Fruit fly (Drosophila melanogaster): ENCODE data around the gene CG11854.

Gene CG11854

DNA sequence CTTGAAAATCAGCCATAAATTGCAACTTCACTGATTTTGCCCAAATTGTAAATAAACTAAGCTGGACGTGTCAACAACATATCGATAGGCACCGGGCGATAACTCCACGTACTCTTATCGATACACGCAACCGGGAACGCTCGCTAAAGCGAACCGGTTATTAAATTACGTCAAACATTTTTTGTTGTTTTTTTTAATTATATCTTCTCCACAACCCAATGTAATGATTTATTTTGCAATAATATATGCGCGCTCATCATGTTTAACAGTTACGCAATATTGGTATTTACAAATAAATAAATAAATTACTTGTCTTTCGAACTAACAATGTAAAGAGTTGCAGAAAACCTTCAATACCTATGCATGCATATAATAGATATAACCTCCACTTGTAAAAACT, 26.7 kb upstream of the CG11854 start, which contains the start of gene Saysd1 (continued):
- TF ChIP-seq NfI (GFP tag; optimal IDR thresholded peaks at IDR 0.05) (no peak), eve (GFP tag; optimal IDR thresholded peaks at IDR 0.05) (no peak), Elba2 (GFP tag; optimal IDR thresholded peaks at IDR 0.05) (no peak), CG10366 (GFP tag; IDR thresholded peaks at IDR 0.05) (no peak), fu2 (GFP tag; optimal IDR thresholded peaks at IDR 0.05) (no peak), scrt (GFP tag; optimal IDR thresholded peaks at IDR 0.05) (no peak), Myb (GFP tag; optimal IDR thresholded peaks at IDR 0.05) (peak; percentile 51), gsb-n (tag; optimal IDR thresholded peaks at IDR 0.05) (no peak), jumu (GFP tag; optimal IDR thresholded peaks at IDR 0.05) (peak; percentile 16), yki (optimal IDR thresholded peaks at IDR 0.05) (no peak), amos (GFP tag; IDR thresholded peaks at IDR 0.05; ENCODE audit: partially characterized antibody) (peak; percentile 79), CG5180 (GFP tag; optimal IDR thresholded peaks at IDR 0.05) (no peak), CG10274 (GFP tag; optimal IDR thresholded peaks at IDR 0.05) (no peak), CG12236 (GFP tag; optimal IDR thresholded peaks at IDR 0.05) (no peak), CG18599 (GFP tag; optimal IDR thresholded peaks at IDR 0.05) (peak; percentile 32), eyg (GFP tag; optimal IDR thresholded peaks at IDR 0.05) (no peak), CG11504 (tag; optimal IDR thresholded peaks at IDR 0.05) (no peak), Six4 (GFP tag; optimal IDR thresholded peaks at IDR 0.05) (peak; percentile 13), ssp (GFP tag; IDR thresholded peaks at IDR 0.05) (peak; percentile 37; the same call in 1 of the 2 replicates), Scr (GFP tag; IDR thresholded peaks at IDR 0.05; ENCODE audit: partially characterized antibody) (peak; percentile 86), Vsx1 (GFP tag; optimal IDR thresholded peaks at IDR 0.05) (peak; percentile 30), CG4282 (GFP tag; optimal IDR thresholded peaks at IDR 0.05) (no peak), CG1792 (GFP tag; optimal IDR thresholded peaks at IDR 0.05) (peak; percentile 1), hth (optimal IDR thresholded peaks at IDR 0.05) (no peak), grau (tag; optimal IDR thresholded peaks at IDR 0.05) (peak; percentile 71), CG12071 (GFP tag; optimal IDR thresholded peaks at IDR 0.05) (no peak), Deaf1 (tag; optimal IDR thresholded peaks at IDR 0.05) (no peak), NK7.1 (GFP tag; optimal IDR thresholded peaks at IDR 0.05) (no peak), nerfin-1 (tag; optimal IDR thresholded peaks at IDR 0.05) (peak; percentile 12), Kr (GFP tag; optimal IDR thresholded peaks at IDR 0.05) (no peak), Rx (GFP tag; IDR thresholded peaks at IDR 0.05) (peak; percentile 29; the same call in 1 of the 2 replicates), Max (GFP tag; optimal IDR thresholded peaks at IDR 0.05) (no peak), gcm2 (GFP tag; optimal IDR thresholded peaks at IDR 0.05) (no peak), onecut (GFP tag; IDR thresholded peaks at IDR 0.05) (no peak), CG15269 (tag; optimal IDR thresholded peaks at IDR 0.05) (no peak), ro (GFP tag; IDR thresholded peaks at IDR 0.05) (no peak), bigmax (GFP tag; optimal IDR thresholded peaks at IDR 0.05) (no peak), ase (GFP tag; IDR thresholded peaks at IDR 0.05) (no peak), CG12391 (tag; optimal IDR thresholded peaks at IDR 0.05) (no peak), CG13296 (GFP tag; optimal IDR thresholded peaks at IDR 0.05) (no peak), CG6272 (GFP tag; IDR thresholded peaks at IDR 0.05) (no peak), fd102C (GFP tag; optimal IDR thresholded peaks at IDR 0.05) (no peak), Ada2b (GFP tag; IDR thresholded peaks at IDR 0.05) (peak; percentile 48; the same call in 1 of the 2 replicates), klu (GFP tag; IDR thresholded peaks at IDR 0.05) (no peak), CG1832 (GFP tag; optimal IDR thresholded peaks at IDR 0.05) (no peak), CG17912 (GFP tag; optimal IDR thresholded peaks at IDR 0.05) (no peak), CG4820 (GFP tag; optimal IDR thresholded peaks at IDR 0.05) (no peak), ems (GFP tag; optimal IDR thresholded peaks at IDR 0.05) (no peak), sqz (GFP tag; optimal IDR thresholded peaks at IDR 0.05) (no peak), CG5245 (GFP tag; optimal IDR thresholded peaks at IDR 0.05) (no peak), pan (optimal IDR thresholded peaks at IDR 0.05) (no peak), pan (GFP tag; optimal IDR thresholded peaks at IDR 0.05 in 1 of 2, IDR thresholded peaks at IDR 0.05 in 1 of 2) (peak in 1 of 2 experiments; percentile 53), CG7839 (tag; optimal IDR thresholded peaks at IDR 0.05) (peak; percentile 44)
